Fruit fly (Drosophila melanogaster): ENCODE data around the gene Btk.

The Btk gene

dm6 chr2L:8279400-8280065 is 21.3 kb downstream of the Btk start (continued):
- TF ChIP-seq Dfd (GFP tag; optimal IDR thresholded peaks at IDR 0.05) = no peak
- TF ChIP-seq aop (GFP tag; IDR thresholded peaks at IDR 0.05) = no peak
- peak; percentile 98 for TF ChIP-seq sens (GFP tag)
- TF ChIP-seq Gsc (GFP tag; IDR thresholded peaks at IDR 0.05) = no peak
- no peak for TF ChIP-seq lov (optimal IDR thresholded peaks at IDR 0.05)
- peak; percentile 71; the same call in 1 of the 3 replicates for TF ChIP-seq lov (GFP tag; IDR thresholded peaks at IDR 0.05)
- TF ChIP-seq CG6272 (GFP tag; IDR thresholded peaks at IDR 0.05) = peak; percentile 44
- peak; percentile 50; the same call in 1 of the 3 replicates for TF ChIP-seq ken (GFP tag; IDR thresholded peaks at IDR 0.05)
- TF ChIP-seq CG1647 (GFP tag; optimal IDR thresholded peaks at IDR 0.05) = peak; percentile 24
- TF ChIP-seq ham (GFP tag; IDR thresholded peaks at IDR 0.05) = no peak
- peak; percentile 63 for TF ChIP-seq onecut (GFP tag; IDR thresholded peaks at IDR 0.05)
- no peak for TF ChIP-seq CG9215 (GFP tag; IDR thresholded peaks at IDR 0.05)
- peak; percentile 69 for TF ChIP-seq fd96Cb (tag; optimal IDR thresholded peaks at IDR 0.05)
- peak; percentile 65 for TF ChIP-seq CG13775 (GFP tag; optimal IDR thresholded peaks at IDR 0.05)
- peak; percentile 44 for TF ChIP-seq CG17385 (GFP tag; optimal IDR thresholded peaks at IDR 0.05)
- no peak for TF ChIP-seq sens-2 (GFP tag; IDR thresholded peaks at IDR 0.05)
- TF ChIP-seq Taf1 (GFP tag; IDR thresholded peaks at IDR 0.05) = no peak
- TF ChIP-seq Oli (tag; optimal IDR thresholded peaks at IDR 0.05) = peak; percentile 71
- TF ChIP-seq CG6854 (GFP tag; optimal IDR thresholded peaks at IDR 0.05) = no peak
- peak; percentile 22 for TF ChIP-seq vfl (GFP tag; optimal IDR thresholded peaks at IDR 0.05)
- TF ChIP-seq bigmax (GFP tag; optimal IDR thresholded peaks at IDR 0.05) = no peak
- TF ChIP-seq CG2129 (GFP tag; IDR thresholded peaks at IDR 0.05; ENCODE audit: partially characterized antibody) = no peak
- no peak for TF ChIP-seq ab (GFP tag; optimal IDR thresholded peaks at IDR 0.05)
- peak; percentile 81 for TF ChIP-seq gsb-n (tag; optimal IDR thresholded peaks at IDR 0.05)
- TF ChIP-seq CG13287 (GFP tag; IDR thresholded peaks at IDR 0.05; ENCODE audit: partially characterized antibody) = no peak
- TF ChIP-seq Hsf (GFP tag; optimal IDR thresholded peaks at IDR 0.05) = peak; percentile 71
- no peak for TF ChIP-seq CG4282 (GFP tag; optimal IDR thresholded peaks at IDR 0.05)
- TF ChIP-seq grn (GFP tag; optimal IDR thresholded peaks at IDR 0.05) = peak; percentile 23
- peak; percentile 49 for TF ChIP-seq HHEX (GFP tag; optimal IDR thresholded peaks at IDR 0.05)
- TF ChIP-seq CG4707 (GFP tag; optimal IDR thresholded peaks at IDR 0.05) = peak; percentile 25
- TF ChIP-seq CG3847 (GFP tag; IDR thresholded peaks at IDR 0.05) = peak; percentile 32; the same call in 1 of the 2 replicates
- TF ChIP-seq da (GFP tag; optimal IDR thresholded peaks at IDR 0.05) = no peak
- TF ChIP-seq CG1233 (GFP tag; optimal IDR thresholded peaks at IDR 0.05) = peak; percentile 57
- TF ChIP-seq dati (GFP tag; IDR thresholded peaks at IDR 0.05) = peak; percentile 36; the same call in 1 of the 2 replicates
- TF ChIP-seq Kr (GFP tag; optimal IDR thresholded peaks at IDR 0.05) = no peak
- TF ChIP-seq gem (tag; optimal IDR thresholded peaks at IDR 0.05) = peak; percentile 85
- no peak for TF ChIP-seq CG5180 (GFP tag; optimal IDR thresholded peaks at IDR 0.05)
- peak; percentile 7 for TF ChIP-seq CG10431 (GFP tag; optimal IDR thresholded peaks at IDR 0.05)
- TF ChIP-seq chif (GFP tag; optimal IDR thresholded peaks at IDR 0.05) = peak; percentile 45 to 78
- TF ChIP-seq bowl (GFP tag; IDR thresholded peaks at IDR 0.05) = no peak
- peak; percentile 12 for TF ChIP-seq scrt (GFP tag; optimal IDR thresholded peaks at IDR 0.05)
- no peak for TF ChIP-seq cad (GFP tag; optimal IDR thresholded peaks at IDR 0.05)
- TF ChIP-seq odd (GFP tag; optimal IDR thresholded peaks at IDR 0.05) = peak; percentile 33
- TF ChIP-seq CG4730 (GFP tag; IDR thresholded peaks at IDR 0.05) = peak; percentile 55; the same call in 1 of the 2 replicates
- no peak for TF ChIP-seq Mrtf (GFP tag; IDR thresholded peaks at IDR 0.05)
- TF ChIP-seq yki (optimal IDR thresholded peaks at IDR 0.05) = no peak
- TF ChIP-seq nmo (GFP tag; optimal IDR thresholded peaks at IDR 0.05) = peak; percentile 84
- no peak for TF ChIP-seq Oaz (GFP tag; IDR thresholded peaks at IDR 0.05)
- peak; percentile 82 for TF ChIP-seq trem (tag; optimal IDR thresholded peaks at IDR 0.05)
- peak; percentile 63 for TF ChIP-seq CG16863 (GFP tag; optimal IDR thresholded peaks at IDR 0.05)
- no peak for TF ChIP-seq YL-1 (GFP tag; optimal IDR thresholded peaks at IDR 0.05)
- peak; percentile 69 for TF ChIP-seq row (GFP tag; IDR thresholded peaks at IDR 0.05)

Data from whole organism, embryonic.